Worm (Caenorhabditis elegans) whole organism, L1 larva: ENCODE results near the gene C25A8.1.

Experiments used
- C04F5.9 ChIP-seq: sonication (generic microtip); optimal IDR thresholded peaks from 2 replicates; lab custom pipeline; 2016; ENCODE audit warnings: missing genetic modification characterization, missing compliant biosample characterization
- C16A3.4 ChIP-seq: fragments of 150-350 bp; optimal IDR thresholded peaks from 2 replicates; lab custom pipeline; 2014; ENCODE audit warnings: missing biosample characterization, missing genetic modification characterization
- aha-1 ChIP-seq: fragments of 150-350 bp; optimal IDR thresholded peaks from 2 replicates; lab custom pipeline; 2014; ENCODE audit warnings: missing biosample characterization, missing genetic modification characterization
- alr-1 ChIP-seq: fragments of 200-800 bp; sonication (Bioruptor generic); optimal IDR thresholded peaks from 2 replicates; lab custom pipeline; 2018; ENCODE audit warnings: borderline replicate concordance, mild to moderate bottlenecking, missing genetic modification characterization, missing compliant biosample characterization
- ama-1 ChIP-seq: fragments of 150-350 bp; optimal IDR thresholded peaks from 2 replicates; lab custom pipeline; 2014
- ceh-63 ChIP-seq: fragments of 200-800 bp; sonication (Bioruptor generic); optimal IDR thresholded peaks from 2 replicates; lab custom pipeline; 2018; ENCODE audit warnings: mild to moderate bottlenecking, missing genetic modification characterization, missing compliant biosample characterization
- ceh-82 ChIP-seq, 3 experiments: fragments of 150-350 bp in 1 of 3; sonication (generic microtip) in 2 of 3; optimal IDR thresholded peaks; 2 replicates each; lab custom pipeline; 2014 to 2017; ENCODE audit warnings: missing biosample characterization in 3 of 3, missing genetic modification characterization in 3 of 3
- ceh-88 ChIP-seq: fragments of 200-800 bp; sonication (Bioruptor generic); IDR thresholded peaks from 2 replicates; pipeline ENCODE4 v1.3.6; 2022; ENCODE audit warnings: missing genetic modification characterization, missing compliant biosample characterization
- efl-1 ChIP-seq, 4 experiments: fragments of 150-350 bp; optimal IDR thresholded peaks in 3 of 4; peaks in 1 of 4; 1 replicate in 1 of 4; 2 replicates in 3 of 4; lab custom pipeline; 2014; ENCODE audit warnings: missing biosample characterization in 2 of 4, missing genetic modification characterization in 2 of 4, missing genetic modification reagents in 2 of 4
- efl-3 ChIP-seq: fragments of 200-800 bp; sonication (Bioruptor generic); optimal IDR thresholded peaks from 2 replicates; lab custom pipeline; 2018; ENCODE audit warnings: mild to moderate bottlenecking, missing genetic modification characterization, missing compliant biosample characterization
- elt-2 ChIP-seq: sonication (generic microtip); optimal IDR thresholded peaks from 2 replicates; lab custom pipeline; 2016; ENCODE audit warnings: missing genetic modification characterization, mild to moderate bottlenecking, inconsistent platforms, missing compliant biosample characterization, missing genetic modification reagents
- elt-3 ChIP-seq, 6 experiments: fragments of 150-350 bp in 1 of 6; sonication (generic microtip); optimal IDR thresholded peaks; 2 replicates each; lab custom pipeline; 2017 to 2018; ENCODE audit warnings: missing biosample characterization in 6 of 6, missing genetic modification characterization in 6 of 6, inconsistent platforms in 1 of 6
- ets-5 ChIP-seq: fragments of 200-800 bp; sonication (Bioruptor generic); IDR thresholded peaks from 2 replicates; pipeline ENCODE4 v1.3.6; 2022; ENCODE audit warnings: missing genetic modification characterization, missing compliant biosample characterization
- grh-1 ChIP-seq: fragments of 200-800 bp; sonication (Bioruptor generic); IDR thresholded peaks from 2 replicates; pipeline ENCODE4 v1.3.6; 2022; ENCODE audit warnings: missing genetic modification reagents, missing genetic modification characterization, missing compliant biosample characterization
- hlh-17 ChIP-seq: fragments of 200-800 bp; sonication (Bioruptor generic); optimal IDR thresholded peaks from 2 replicates; lab custom pipeline; 2018; ENCODE audit warnings: missing genetic modification characterization, mild to moderate bottlenecking, missing compliant biosample characterization, moderate library complexity, borderline replicate concordance
- hpl-2 ChIP-seq: fragments of 150-350 bp; optimal IDR thresholded peaks from 2 replicates; lab custom pipeline; 2014; ENCODE audit warnings: missing biosample characterization, missing genetic modification reagents, missing genetic modification characterization
- lin-15B ChIP-seq: fragments of 150-350 bp; sonication (generic microtip); optimal IDR thresholded peaks from 3 replicates; lab custom pipeline; 2014; ENCODE audit warnings: missing biosample characterization, missing genetic modification characterization
- lin-39 ChIP-seq: fragments of 150-350 bp; optimal IDR thresholded peaks from 2 replicates; lab custom pipeline; 2014; ENCODE audit warnings: missing biosample characterization, missing genetic modification reagents, missing genetic modification characterization
- lsy-2 ChIP-seq, 2 experiments: fragments of 150-350 bp; optimal IDR thresholded peaks; 2 replicates each; lab custom pipeline; 2014; ENCODE audit warnings: missing biosample characterization in 2 of 2, missing genetic modification characterization in 2 of 2
- mdl-1 ChIP-seq, 2 experiments: fragments of 150-350 bp; optimal IDR thresholded peaks; 2 replicates each; lab custom pipeline; 2014 to 2017; ENCODE audit warnings: missing biosample characterization in 2 of 2, missing genetic modification characterization in 2 of 2, inconsistent platforms in 1 of 2
- nhr-11 ChIP-seq: fragments of 150-350 bp; optimal IDR thresholded peaks from 2 replicates; lab custom pipeline; 2014; ENCODE audit warnings: missing biosample characterization, missing genetic modification characterization
- nhr-237 ChIP-seq: fragments of 150-350 bp; optimal IDR thresholded peaks from 2 replicates; lab custom pipeline; 2014; ENCODE audit warnings: missing biosample characterization, missing genetic modification characterization
- nhr-85 ChIP-seq: sonication (generic microtip); peaks from one replicate; lab custom pipeline; 2016; ENCODE audit warnings: missing genetic modification characterization, inconsistent platforms, missing compliant biosample characterization
- pag-3 ChIP-seq: sonication (generic microtip); optimal IDR thresholded peaks from 2 replicates; lab custom pipeline; 2017; ENCODE audit warnings: missing genetic modification characterization, mild to moderate bottlenecking, missing compliant biosample characterization, antibody characterized with exemption, borderline replicate concordance; ENCODE audit not compliant: insufficient read depth
- pax-3 ChIP-seq: fragments of 200-800 bp; sonication (Bioruptor generic); optimal IDR thresholded peaks from 2 replicates; lab custom pipeline; 2018; ENCODE audit warnings: mild to moderate bottlenecking, missing genetic modification characterization, moderate library complexity, missing compliant biosample characterization
- pqm-1 ChIP-seq: sonication (generic microtip); optimal IDR thresholded peaks from 3 replicates; lab custom pipeline; 2017; ENCODE audit warnings: missing biosample characterization, missing genetic modification characterization
- rnt-1 ChIP-seq: sonication (generic microtip); optimal IDR thresholded peaks from 2 replicates; lab custom pipeline; 2016; ENCODE audit warnings: mild to moderate bottlenecking, missing genetic modification characterization, moderate library complexity, missing compliant biosample characterization
- skn-1 ChIP-seq: fragments of 150-350 bp; optimal IDR thresholded peaks from 2 replicates; lab custom pipeline; 2014; ENCODE audit warnings: missing biosample characterization, missing genetic modification characterization
- tlp-1 ChIP-seq: fragments of 150-350 bp; optimal IDR thresholded peaks from 2 replicates; lab custom pipeline; 2014; ENCODE audit warnings: missing biosample characterization, missing genetic modification characterization
- unc-62 ChIP-seq: fragments of 150-350 bp; optimal IDR thresholded peaks from 2 replicates; lab custom pipeline; 2014; ENCODE audit warnings: missing biosample characterization, missing genetic modification reagents, missing genetic modification characterization
- unc-86 ChIP-seq: sonication (generic microtip); optimal IDR thresholded peaks from 2 replicates; lab custom pipeline; 2016; ENCODE audit warnings: missing genetic modification characterization, missing compliant biosample characterization
- unc-98 ChIP-seq: fragments of 200-800 bp; sonication (Bioruptor generic); IDR thresholded peaks from 2 replicates; pipeline ENCODE4 v1.3.6; 2022; ENCODE audit warnings: missing genetic modification characterization, missing compliant biosample characterization
- vab-15 ChIP-seq: sonication (generic microtip); optimal IDR thresholded peaks from 2 replicates; lab custom pipeline; 2017; ENCODE audit warnings: missing genotype, mild to moderate bottlenecking, missing genetic modification characterization, missing compliant biosample characterization
- zag-1 ChIP-seq: fragments of 150-350 bp; optimal IDR thresholded peaks from 2 replicates; lab custom pipeline; 2014; ENCODE audit warnings: missing biosample characterization, missing genetic modification characterization

Gene C25A8.1

ce11 chrIV:6984449-6985380 is 26.2 kb upstream of the C25A8.1 start:
- TF ChIP-seq efl-1 (optimal IDR thresholded peaks at IDR 0.05; lab: Kevin White, UChicago): no peak
- peak in 1 of 2 experiments; percentile 40 for TF ChIP-seq efl-1 (GFP tag; optimal IDR thresholded peaks at IDR 0.05 in 1 of 2; lab: Kevin White, UChicago)
- TF ChIP-seq C04F5.9 (tag; lab: Kevin White, UChicago): no peak
- no peak for TF ChIP-seq skn-1
- TF ChIP-seq nhr-85 (tag; lab: Kevin White, UChicago): peak; percentile 57

DNA sequence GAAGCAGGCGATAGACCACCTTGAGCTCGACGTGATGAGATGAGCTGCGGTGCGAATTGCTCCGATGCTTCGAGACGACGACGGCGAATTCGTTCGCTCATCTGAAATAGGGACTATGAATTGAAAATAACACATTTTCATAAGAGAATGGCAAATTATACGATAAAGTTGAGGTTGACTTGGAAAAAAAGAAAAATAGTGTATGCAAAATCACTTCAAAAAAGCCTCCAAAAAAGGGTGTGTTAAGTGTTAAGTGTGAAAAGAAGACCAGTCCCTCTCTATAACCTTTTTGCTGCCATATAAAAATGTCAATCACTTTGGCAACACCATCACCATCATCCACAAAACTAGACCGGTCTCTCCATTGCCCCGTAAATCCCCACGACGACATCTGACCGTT is 24.1 kb upstream of the C25A8.1 start, which contains the start of gene prkl-1:
Gene prkl-1, minus strand, starts transcription at position 101 of the 400 bp plus-strand sequence.
- no peak for TF ChIP-seq alr-1 (tag; lab: Kevin White, UChicago)
- TF ChIP-seq aha-1 (tag; lab: Kevin White, UChicago): no peak
- TF ChIP-seq ceh-63: no peak
- no peak for TF ChIP-seq ets-5 (GFP tag; lab: Robert Waterston, UW)
- no peak for TF ChIP-seq hlh-17
- TF ChIP-seq nhr-237 (tag; lab: Kevin White, UChicago): no peak
- TF ChIP-seq ceh-88 (GFP tag; lab: Robert Waterston, UW): no peak
- TF ChIP-seq efl-3 (GFP tag; lab: Kevin White, UChicago): no peak
- TF ChIP-seq elt-3 (tag; optimal IDR thresholded peaks at IDR 0.05; lab: Kevin White, UChicago): no peak
- no peak for TF ChIP-seq unc-98 (GFP tag; lab: Robert Waterston, UW)
- TF ChIP-seq elt-2 (tag; lab: Kevin White, UChicago): no peak
- no peak for TF ChIP-seq mdl-1 (tag; optimal IDR thresholded peaks at IDR 0.05; lab: Kevin White, UChicago)

ce11 chrIV:6991070-6991469 is 19.9 kb upstream of the C25A8.1 start:
- TF ChIP-seq C16A3.4 (no peak), grh-1 (GFP tag; lab: Robert Waterston, UW) (no peak), aha-1 (tag; lab: Kevin White, UChicago) (no peak), elt-2 (tag; lab: Kevin White, UChicago) (no peak), elt-3 (tag; optimal IDR thresholded peaks at IDR 0.05; lab: Kevin White, UChicago) (no peak), nhr-85 (tag; lab: Kevin White, UChicago) (no peak), vab-15 (no peak), lin-39 (tag; lab: Kevin White, UChicago) (no peak), nhr-11 (no peak), pqm-1 (no peak), nhr-237 (tag; lab: Kevin White, UChicago) (no peak), unc-86 (tag; lab: Kevin White, UChicago) (no peak), ama-1 (lab: Kevin White, UChicago) (no peak), rnt-1 (tag; lab: Kevin White, UChicago) (no peak), pax-3 (tag; lab: Kevin White, UChicago) (no peak), unc-62 (GFP tag; lab: Kevin White, UChicago) (no peak), lsy-2 (tag; optimal IDR thresholded peaks at IDR 0.05; lab: Kevin White, UChicago) (no peak)
- TF ChIP-seq, all 84 proteins: peak for 0

- TF ChIP-seq tlp-1: no peak
- no peak for TF ChIP-seq C04F5.9 (tag; lab: Kevin White, UChicago)
- no peak for TF ChIP-seq ceh-88 (GFP tag; lab: Robert Waterston, UW)
- TF ChIP-seq lin-15B: no peak
- no peak for TF ChIP-seq vab-15
- TF ChIP-seq pqm-1: no peak
- TF ChIP-seq elt-2 (tag; lab: Kevin White, UChicago): no peak
- no peak for TF ChIP-seq C16A3.4
- TF ChIP-seq efl-3 (GFP tag; lab: Kevin White, UChicago): no peak
- TF ChIP-seq rnt-1 (tag; lab: Kevin White, UChicago): no peak
- no peak for TF ChIP-seq pag-3 (tag; lab: Kevin White, UChicago)
- TF ChIP-seq unc-62 (GFP tag; lab: Kevin White, UChicago): no peak
- no peak for TF ChIP-seq zag-1 (tag; lab: Kevin White, UChicago)
- TF ChIP-seq ceh-82 (tag; optimal IDR thresholded peaks at IDR 0.05; lab: Kevin White, UChicago): no peak
- no peak for TF ChIP-seq hpl-2 (GFP tag; lab: Kevin White, UChicago)
- no peak for TF ChIP-seq nhr-11
These were observed 13.0 kb upstream of the C25A8.1 start for ce11 chrIV:6997918-6998317.
